Fruit fly (Drosophila melanogaster) whole organism, embryonic: ENCODE data around the gene CG14960.

Source experiments
- Adf1 ChIP-seq: fragments of 200-800 bp; sonication (Bioruptor generic); IDR thresholded peaks from 2 replicates; pipeline ENCODE4 v1.3.6; 2022; ENCODE audit warnings: missing biosample characterization, missing genetic modification characterization
- Atf3 ChIP-seq: fragments of 200-800 bp; sonication (Bioruptor generic); optimal IDR thresholded peaks from 3 replicates; lab custom pipeline; 2016; ENCODE audit warnings: missing biosample characterization, missing genetic modification characterization
- CG10274 ChIP-seq: fragments of 200-800 bp; sonication (Bioruptor generic); optimal IDR thresholded peaks from 3 replicates; lab custom pipeline; 2017; ENCODE audit warnings: missing biosample characterization, mild to moderate bottlenecking, missing genetic modification characterization
- CG10462 ChIP-seq: fragments of 200-800 bp; sonication (Bioruptor generic); optimal IDR thresholded peaks from 2 replicates; lab custom pipeline; 2016; ENCODE audit warnings: missing biosample characterization, missing genetic modification characterization
- CG13287 ChIP-seq: fragments of 200-800 bp; sonication (Bioruptor generic); IDR thresholded peaks from 2 replicates; pipeline ENCODE4 v1.3.6; 2022; ENCODE audit warnings: missing biosample characterization, missing genetic modification characterization; ENCODE audit not compliant: partially characterized antibody
- CG13775 ChIP-seq: fragments of 200-800 bp; sonication (Bioruptor generic); optimal IDR thresholded peaks from 3 replicates; lab custom pipeline; 2017; ENCODE audit warnings: missing biosample characterization, mild to moderate bottlenecking, missing genetic modification characterization
- CG15073 ChIP-seq: fragments of 200-800 bp; sonication (Bioruptor generic); optimal IDR thresholded peaks from 2 replicates; lab custom pipeline; 2016; ENCODE audit warnings: missing biosample characterization, missing genetic modification characterization
- CG15601 ChIP-seq: fragments of 200-800 bp; sonication (Bioruptor generic); optimal IDR thresholded peaks from 3 replicates; lab custom pipeline; 2019; ENCODE audit warnings: missing biosample characterization, mild to moderate bottlenecking, missing genetic modification characterization, moderate library complexity
- CG1647 ChIP-seq: fragments of 200-800 bp; sonication (Bioruptor generic); optimal IDR thresholded peaks from 3 replicates; lab custom pipeline; 2016; ENCODE audit warnings: missing biosample characterization, missing genetic modification characterization
- CG16813 ChIP-seq: fragments of 200-800 bp; sonication (Bioruptor generic); IDR thresholded peaks from 3 replicates; pipeline ENCODE4 v1.3.6; 2022; ENCODE audit warnings: missing biosample characterization, missing genetic modification characterization; ENCODE audit not compliant: partially characterized antibody
- CG17359 ChIP-seq: fragments of 200-800 bp; sonication (Bioruptor generic); optimal IDR thresholded peaks from 3 replicates; lab custom pipeline; 2018; ENCODE audit warnings: missing biosample characterization, mild to moderate bottlenecking, missing genetic modification characterization, moderate library complexity
- CG17568 ChIP-seq: fragments of 200-800 bp; sonication (Bioruptor generic); optimal IDR thresholded peaks from 2 replicates; lab custom pipeline; 2018; ENCODE audit warnings: missing biosample characterization, mild to moderate bottlenecking, missing genetic modification characterization, moderate library complexity
- CG18011 ChIP-seq: fragments of 200-800 bp; sonication (Bioruptor generic); optimal IDR thresholded peaks from 2 replicates; lab custom pipeline; 2017; ENCODE audit warnings: missing biosample characterization, missing genetic modification characterization, mild to moderate bottlenecking, moderate library complexity, missing genotype
- CG2199 ChIP-seq: fragments of 200-800 bp; sonication (Bioruptor generic); IDR thresholded peaks from 3 replicates; pipeline ENCODE4 v1.3.6; 2022; ENCODE audit warnings: missing biosample characterization, missing genetic modification characterization
- CG30431 ChIP-seq: fragments of 200-800 bp; sonication (Bioruptor generic); optimal IDR thresholded peaks from 2 replicates; lab custom pipeline; 2017; ENCODE audit warnings: missing biosample characterization, missing genetic modification characterization
- CG4360 ChIP-seq: fragments of 200-800 bp; sonication (Bioruptor generic); IDR thresholded peaks from 2 replicates; pipeline ENCODE4 v1.3.6; 2022; ENCODE audit warnings: missing biosample characterization, missing genetic modification characterization
- CG4707 ChIP-seq: fragments of 200-800 bp; sonication (Bioruptor generic); optimal IDR thresholded peaks from 2 replicates; lab custom pipeline; 2018; ENCODE audit warnings: missing biosample characterization, mild to moderate bottlenecking, missing genetic modification characterization, moderate library complexity
- CG4820 ChIP-seq: fragments of 200-800 bp; sonication (Bioruptor generic); optimal IDR thresholded peaks from 3 replicates; lab custom pipeline; 2016; ENCODE audit warnings: missing biosample characterization, missing genetic modification characterization
- CG8944 ChIP-seq: fragments of 200-800 bp; sonication (Bioruptor generic); optimal IDR thresholded peaks from 3 replicates; lab custom pipeline; 2016; ENCODE audit warnings: missing biosample characterization, missing genetic modification characterization
- CG9876 ChIP-seq: fragments of 200-800 bp; sonication (Bioruptor generic); optimal IDR thresholded peaks from 2 replicates; lab custom pipeline; 2016; ENCODE audit warnings: missing biosample characterization, missing genetic modification characterization
- Dek ChIP-seq: fragments of 200-800 bp; sonication (Bioruptor generic); optimal IDR thresholded peaks from 3 replicates; lab custom pipeline; 2019; ENCODE audit warnings: missing biosample characterization, mild to moderate bottlenecking, missing genetic modification characterization, moderate library complexity
- Dp ChIP-seq: fragments of 200-800 bp; sonication (Bioruptor generic); optimal IDR thresholded peaks from 2 replicates; lab custom pipeline; 2018; ENCODE audit warnings: missing biosample characterization, mild to moderate bottlenecking, missing genetic modification characterization, moderate library complexity
- HLH54F ChIP-seq: fragments of 200-800 bp; sonication (Bioruptor generic); optimal IDR thresholded peaks from 3 replicates; lab custom pipeline; 2016; ENCODE audit warnings: missing biosample characterization, missing genetic modification characterization
- Hey ChIP-seq: fragments of 200-800 bp; sonication (Bioruptor generic); optimal IDR thresholded peaks from 3 replicates; lab custom pipeline; 2018; ENCODE audit warnings: missing biosample characterization, mild to moderate bottlenecking, missing genetic modification characterization
- HmgZ ChIP-seq: fragments of 200-800 bp; sonication (Bioruptor generic); optimal IDR thresholded peaks from 2 replicates; lab custom pipeline; 2018; ENCODE audit warnings: missing biosample characterization, mild to moderate bottlenecking, missing genetic modification characterization
- Side ChIP-seq: fragments of 200-800 bp; sonication (Bioruptor generic); optimal IDR thresholded peaks from 2 replicates; lab custom pipeline; 2016; ENCODE audit warnings: missing biosample characterization, missing genetic modification characterization
- al ChIP-seq: fragments of 200-800 bp; sonication (Bioruptor generic); IDR thresholded peaks from 2 replicates; pipeline ENCODE4 v1.3.6; 2022; ENCODE audit warnings: missing biosample characterization, missing genetic modification characterization
- btn ChIP-seq: fragments of 200-800 bp; sonication (Bioruptor generic); optimal IDR thresholded peaks from 2 replicates; lab custom pipeline; 2016; ENCODE audit warnings: missing biosample characterization, missing genetic modification characterization
- cas ChIP-seq: fragments of 200-800 bp; sonication (Bioruptor generic); IDR thresholded peaks from 2 replicates; pipeline ENCODE4 v1.3.6; 2022; ENCODE audit warnings: missing biosample characterization, missing genetic modification characterization
- caup ChIP-seq: fragments of 200-800 bp; sonication (Bioruptor generic); optimal IDR thresholded peaks from 3 replicates; lab custom pipeline; 2017; ENCODE audit warnings: missing biosample characterization, mild to moderate bottlenecking, missing genetic modification characterization, moderate library complexity; ENCODE audit not compliant: severe bottlenecking
- cg ChIP-seq: fragments of 200-800 bp; sonication (Bioruptor generic); optimal IDR thresholded peaks from 3 replicates; lab custom pipeline; 2019; ENCODE audit warnings: missing biosample characterization, mild to moderate bottlenecking, missing genetic modification characterization, moderate library complexity
- chif ChIP-seq, 2 experiments: fragments of 200-800 bp; sonication (Bioruptor generic); optimal IDR thresholded peaks; 3 replicates each; lab custom pipeline; 2016; ENCODE audit warnings: missing biosample characterization in 2 of 2, missing genetic modification characterization in 2 of 2
- crp ChIP-seq, 2 experiments: fragments of 200-800 bp; sonication (Bioruptor generic); optimal IDR thresholded peaks; 2 replicates in 1 of 2; 3 replicates in 1 of 2; lab custom pipeline; 2017; ENCODE audit warnings: missing biosample characterization in 2 of 2, missing genetic modification characterization in 2 of 2, mild to moderate bottlenecking in 1 of 2, moderate library complexity in 1 of 2
- disco-r ChIP-seq: fragments of 200-800 bp; sonication (Bioruptor generic); optimal IDR thresholded peaks from 2 replicates; lab custom pipeline; 2016; ENCODE audit warnings: missing biosample characterization, missing genetic modification characterization
- gce ChIP-seq: fragments of 200-800 bp; sonication (Bioruptor generic); IDR thresholded peaks from 3 replicates; pipeline ENCODE4 v1.3.6; 2022; ENCODE audit warnings: missing biosample characterization, missing genetic modification characterization
- ham ChIP-seq: fragments of 200-800 bp; sonication (Bioruptor generic); IDR thresholded peaks from 2 replicates; pipeline ENCODE4 v1.3.6; 2022; ENCODE audit warnings: missing biosample characterization, missing genetic modification characterization
- hb ChIP-seq: fragments of 200-800 bp; sonication (Bioruptor generic); IDR thresholded peaks from 3 replicates; pipeline ENCODE4 v1.3.6; 2022; ENCODE audit warnings: missing biosample characterization, missing genetic modification characterization; ENCODE audit not compliant: partially characterized antibody
- her ChIP-seq: fragments of 200-800 bp; sonication (Bioruptor generic); optimal IDR thresholded peaks from 2 replicates; lab custom pipeline; 2016; ENCODE audit warnings: missing biosample characterization, missing genetic modification characterization
- hth ChIP-seq: fragments of >200 bp; optimal IDR thresholded peaks from 2 replicates; lab custom pipeline; 2017; ENCODE audit warnings: inconsistent platforms
- kah ChIP-seq: fragments of 200-800 bp; sonication (Bioruptor generic); optimal IDR thresholded peaks from 2 replicates; lab custom pipeline; 2018; ENCODE audit warnings: missing biosample characterization, mild to moderate bottlenecking, missing genetic modification characterization
- lmd ChIP-seq: fragments of 200-800 bp; sonication (Bioruptor generic); IDR thresholded peaks from 2 replicates; pipeline ENCODE4 v1.3.6; 2022; ENCODE audit warnings: missing biosample characterization, missing genetic modification characterization
- nerfin-2 ChIP-seq: fragments of 200-800 bp; sonication (Bioruptor generic); IDR thresholded peaks from 2 replicates; pipeline ENCODE4 v1.3.6; 2022; ENCODE audit warnings: missing biosample characterization, missing genetic modification characterization; ENCODE audit not compliant: partially characterized antibody
- pan ChIP-seq, 4 experiments: fragments of >200 bp in 3 of 4; fragments of 200-800 bp in 1 of 4; sonication (Bioruptor generic) in 1 of 4; optimal IDR thresholded peaks in 3 of 4; IDR thresholded peaks in 1 of 4; 2 replicates each; pipeline versions ENCODE4 v1.3.6 to Lab custom; 2017 to 2022; ENCODE audit warnings: missing biosample characterization in 2 of 4, missing genetic modification characterization in 2 of 4, mixed read lengths in 1 of 4
- schlank ChIP-seq: fragments of 200-800 bp; sonication (Bioruptor generic); optimal IDR thresholded peaks from 2 replicates; lab custom pipeline; 2018; ENCODE audit warnings: missing biosample characterization, mild to moderate bottlenecking, missing genetic modification characterization
- sima ChIP-seq: fragments of 200-800 bp; sonication (Bioruptor generic); optimal IDR thresholded peaks from 2 replicates; lab custom pipeline; 2016; ENCODE audit warnings: missing biosample characterization, missing genetic modification characterization
- sisA ChIP-seq: fragments of 200-800 bp; sonication (Bioruptor generic); IDR thresholded peaks from 2 replicates; pipeline ENCODE4 v1.3.6; 2022; ENCODE audit warnings: missing biosample characterization, missing genetic modification characterization
- tio ChIP-seq: fragments of 200-800 bp; sonication (Bioruptor generic); optimal IDR thresholded peaks from 2 replicates; lab custom pipeline; 2017; ENCODE audit warnings: missing biosample characterization, missing genetic modification characterization, inconsistent platforms
- ttk ChIP-seq: fragments of 200-800 bp; sonication (Bioruptor generic); IDR thresholded peaks from 2 replicates; pipeline ENCODE4 v2.1.2; 2022; ENCODE audit warnings: missing biosample characterization, missing genetic modification characterization
- twi ChIP-seq: fragments of 200-800 bp; optimal IDR thresholded peaks from 2 replicates; lab custom pipeline; 2019; ENCODE audit warnings: missing biosample characterization, mild to moderate bottlenecking, missing genetic modification characterization, moderate library complexity

CG14960 gene

DNA sequence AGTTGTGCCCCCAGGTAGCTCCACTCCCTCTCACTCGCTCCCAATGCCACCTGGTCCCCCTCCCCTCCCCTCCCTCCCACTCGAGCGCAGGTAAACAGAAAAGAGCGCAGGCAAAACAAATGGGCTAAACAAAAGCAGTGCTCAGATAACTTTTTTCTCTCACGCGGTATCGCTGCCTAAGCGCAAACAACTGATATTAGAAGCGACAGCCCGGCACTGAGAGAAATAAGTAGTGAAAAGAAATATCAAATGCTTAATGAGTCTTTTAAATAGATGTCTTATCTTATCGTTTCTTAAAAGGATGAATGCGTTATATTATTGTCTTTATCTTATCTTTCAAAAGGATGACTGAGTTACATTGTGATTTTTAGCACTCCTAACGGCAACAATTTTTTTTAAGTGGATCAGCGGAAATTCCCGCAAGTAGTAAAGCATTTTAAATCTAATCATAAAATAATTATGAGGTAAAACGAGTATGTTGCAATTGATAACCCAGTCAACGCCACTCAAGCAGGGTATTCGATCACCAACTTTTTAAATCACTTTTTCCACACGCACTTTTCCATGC, 30.4 kb downstream of the CG14960 start (continued):
- TF ChIP-seq kah (GFP tag; lab: Kevin White, UChicago) = peak; percentile 82
- peak; percentile 91 for TF ChIP-seq Dek (tag; lab: Kevin White, UChicago)
- TF ChIP-seq CG18011 = peak; percentile 74
- peak; percentile 79 for TF ChIP-seq al (GFP tag; lab: Robert Waterston, UW)
- TF ChIP-seq pan (optimal IDR thresholded peaks at IDR 0.05; lab: Kevin White, UChicago) = no peak
- TF ChIP-seq pan (GFP tag; optimal IDR thresholded peaks at IDR 0.05 in 1 of 2, IDR thresholded peaks at IDR 0.05 in 1 of 2) = peak in 1 of 2 experiments; percentile 92
- peak; percentile 77 for TF ChIP-seq Adf1 (GFP tag; lab: Robert Waterston, UW)
- peak; percentile 85 for TF ChIP-seq gce
- peak; percentile 89 for TF ChIP-seq CG10462
- TF ChIP-seq twi (tag; lab: Kevin White, UChicago) = peak; percentile 75
- peak; percentile 87 for TF ChIP-seq Atf3 (GFP tag; lab: Kevin White, UChicago)
- TF ChIP-seq CG10274 = peak; percentile 56
- peak; percentile 90 for TF ChIP-seq CG4820
- peak; percentile 77 for TF ChIP-seq CG9876 (GFP tag; lab: Kevin White, UChicago)
- TF ChIP-seq crp (GFP tag; optimal IDR thresholded peaks at IDR 0.05; lab: Kevin White, UChicago) = peak in 1 of 2 experiments; percentile 51
- TF ChIP-seq hb (GFP tag; lab: Robert Waterston, UW) = no peak
- TF ChIP-seq CG15601 (tag; lab: Kevin White, UChicago) = peak; percentile 88
- TF ChIP-seq schlank = peak; percentile 61
- peak; percentile 95 for TF ChIP-seq CG17359 (tag; lab: Kevin White, UChicago)
- peak; percentile 88 for TF ChIP-seq sisA (GFP tag; lab: Robert Waterston, UW)
- peak; percentile 88 for TF ChIP-seq tio (GFP tag; lab: Kevin White, UChicago)
- TF ChIP-seq Dp (GFP tag; lab: Kevin White, UChicago) = no peak
- TF ChIP-seq CG4707 (GFP tag; lab: Kevin White, UChicago) = peak; percentile 74
- TF ChIP-seq Hey (tag; lab: Kevin White, UChicago) = peak; percentile 43
- peak; percentile 85 for TF ChIP-seq CG1647
- TF ChIP-seq CG13775 = peak; percentile 84
- TF ChIP-seq nerfin-2 (GFP tag; lab: Robert Waterston, UW) = no peak
- TF ChIP-seq HmgZ = peak; percentile 91
- TF ChIP-seq ham (GFP tag; lab: Robert Waterston, UW) = no peak
- no peak for TF ChIP-seq cg (GFP tag; lab: Kevin White, UChicago)
- peak; percentile 75 for TF ChIP-seq disco-r (GFP tag; lab: Kevin White, UChicago)
- TF ChIP-seq CG13287 (GFP tag; lab: Robert Waterston, UW) = no peak; the same call in 1 of the 2 replicates
- TF ChIP-seq hth (lab: Kevin White, UChicago) = no peak
- TF ChIP-seq CG2199 = peak; percentile 77; the same call in 2 of the 3 replicates
- peak; percentile 71 for TF ChIP-seq CG30431
- peak; percentile 85 for TF ChIP-seq lmd (GFP tag; lab: Robert Waterston, UW)
- TF ChIP-seq CG8944 (GFP tag; lab: Kevin White, UChicago) = peak; percentile 88
- TF ChIP-seq CG15073 (GFP tag; lab: Kevin White, UChicago) = peak; percentile 66
- TF ChIP-seq btn (GFP tag; lab: Kevin White, UChicago) = peak; percentile 74
- TF ChIP-seq Side (GFP tag; lab: Kevin White, UChicago) = peak; percentile 84
- TF ChIP-seq chif (GFP tag; optimal IDR thresholded peaks at IDR 0.05; lab: Kevin White, UChicago) = peak; percentile 89 to 90
- TF ChIP-seq her (GFP tag; lab: Kevin White, UChicago) = peak; percentile 88
- TF ChIP-seq cas (GFP tag; lab: Robert Waterston, UW) = peak; percentile 52; the same call in 1 of the 2 replicates
- TF ChIP-seq sima = peak; percentile 80
- TF ChIP-seq caup (GFP tag; lab: Kevin White, UChicago) = peak; percentile 88
- peak; percentile 85 for TF ChIP-seq ttk (GFP tag; lab: Robert Waterston, UW)
- peak; percentile 84 for TF ChIP-seq HLH54F
- peak; percentile 91 for TF ChIP-seq CG17568 (GFP tag; lab: Kevin White, UChicago)
- TF ChIP-seq CG16813 (GFP tag; lab: Robert Waterston, UW) = no peak
- TF ChIP-seq CG4360 (GFP tag; lab: Robert Waterston, UW) = peak; percentile 18; the same call in 1 of the 2 replicates
